In the genomic region with DNA sequence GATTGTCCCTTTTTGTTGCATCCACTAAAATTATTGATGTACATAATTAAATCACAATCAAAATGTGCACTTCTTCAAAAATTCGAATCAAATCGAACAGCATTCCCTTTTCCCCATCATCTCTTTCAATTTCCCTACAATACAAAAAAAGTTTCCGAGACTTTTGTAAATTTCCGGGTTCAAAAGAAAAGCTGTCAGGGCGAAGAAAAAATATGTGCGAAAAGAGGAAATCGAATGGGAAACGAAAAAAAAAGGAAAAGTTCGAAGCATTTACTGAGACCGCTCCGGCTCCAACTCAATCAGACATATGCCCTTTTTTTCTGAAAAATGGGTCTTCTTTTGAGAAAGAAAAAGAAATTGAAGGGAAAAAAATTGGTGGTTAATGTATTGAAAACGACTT, we compare ENCODE assay signal across 3 worm cellular contexts.
A peak's percentile ranks its signal among the peaks of the same experiment; 100 is the strongest.
TF ChIP-seq lines count a peak whose summit lies in the region.

No protein-coding gene starts in this region.

TF ChIP-seq in whole organism, L1 larva, 84 proteins besides CTCF, POLR2A, EP300 and RAD21:
- TF ChIP-seq fkh-10 (GFP tag; optimal IDR thresholded peaks at IDR 0.05; lab: Kevin White, UChicago) (peak; percentile 51), efl-3 (GFP tag; optimal IDR thresholded peaks at IDR 0.05; lab: Kevin White, UChicago) (no peak), lin-14 (GFP tag; optimal IDR thresholded peaks at IDR 0.05; lab: Kevin White, UChicago) (peak; percentile 38)

TF ChIP-seq in whole organism, L3 larva, 47 proteins besides CTCF, POLR2A, EP300 and RAD21:
- no peak for TF ChIP-seq R02D3.7 (tag; optimal IDR thresholded peaks at IDR 0.05; lab: Kevin White, UChicago)
- peak; percentile 56 for TF ChIP-seq fkh-10 (GFP tag; optimal IDR thresholded peaks at IDR 0.05; lab: Kevin White, UChicago)

TF ChIP-seq in whole organism, L4 larva, 104 proteins besides CTCF, POLR2A, EP300 and RAD21:
- peak; percentile 46 for TF ChIP-seq fkh-10 (GFP tag; optimal IDR thresholded peaks at IDR 0.05; lab: Kevin White, UChicago)
- TF ChIP-seq Y5F2A.4 (GFP tag; optimal IDR thresholded peaks at IDR 0.05; lab: Kevin White, UChicago): no peak
TF ChIP-seq in whole organism, L4 larva: peak in this region for 1.
